Worm (Caenorhabditis elegans): Measurements from ENCODE around the gene T28A8.2.

ce11 chrIII:13514470-13514869 lies 19.0 kb upstream of the T28A8.2 start, which contains the start of gene mlh-1:
- TF ChIP-seq pqm-1 (tag; optimal IDR thresholded peaks at IDR 0.05) = no peak
- no peak for TF ChIP-seq ceh-9 (tag; optimal IDR thresholded peaks at IDR 0.05)
- TF ChIP-seq aly-2 (tag; optimal IDR thresholded peaks at IDR 0.05) = no peak
- TF ChIP-seq ztf-4 (tag; optimal IDR thresholded peaks at IDR 0.05) = no peak
- no peak for TF ChIP-seq mdl-1 (tag; optimal IDR thresholded peaks at IDR 0.05)
- no peak for TF ChIP-seq skn-1 (tag; optimal IDR thresholded peaks at IDR 0.05)
- no peak for TF ChIP-seq egl-5 (tag; optimal IDR thresholded peaks at IDR 0.05)
- no peak for TF ChIP-seq sea-2 (GFP tag; optimal IDR thresholded peaks at IDR 0.05)
- TF ChIP-seq jun-1 (tag; optimal IDR thresholded peaks at IDR 0.05) = no peak
- no peak for TF ChIP-seq ztf-11 (tag; optimal IDR thresholded peaks at IDR 0.05)
- no peak for TF ChIP-seq nhr-12 (tag; optimal IDR thresholded peaks at IDR 0.05)
- TF ChIP-seq lin-15B (tag; optimal IDR thresholded peaks at IDR 0.05) = no peak
- TF ChIP-seq lsy-12 (tag; optimal IDR thresholded peaks at IDR 0.05) = no peak
- no peak for TF ChIP-seq tbx-2 (tag; optimal IDR thresholded peaks at IDR 0.05)
